Worm (Caenorhabditis elegans) whole organism, L4/young adult: ENCODE data around the gene ZK1236.5.

Experiments
- W03F9.2 ChIP-seq: fragments of 150-350 bp; optimal IDR thresholded peaks from 2 replicates; lab custom pipeline; 2014; ENCODE audit warnings: missing biosample characterization, missing genetic modification characterization
- dao-5 ChIP-seq: sonication (generic microtip); optimal IDR thresholded peaks from 2 replicates; lab custom pipeline; 2016; ENCODE audit warnings: missing genotype, missing genetic modification characterization, moderate library complexity, missing compliant biosample characterization
- him-1 ChIP-seq: sonication (generic microtip); optimal IDR thresholded peaks from 2 replicates; lab custom pipeline; 2016; ENCODE audit warnings: missing genotype, missing genetic modification reagents, missing genetic modification characterization, missing compliant biosample characterization

DNA sequence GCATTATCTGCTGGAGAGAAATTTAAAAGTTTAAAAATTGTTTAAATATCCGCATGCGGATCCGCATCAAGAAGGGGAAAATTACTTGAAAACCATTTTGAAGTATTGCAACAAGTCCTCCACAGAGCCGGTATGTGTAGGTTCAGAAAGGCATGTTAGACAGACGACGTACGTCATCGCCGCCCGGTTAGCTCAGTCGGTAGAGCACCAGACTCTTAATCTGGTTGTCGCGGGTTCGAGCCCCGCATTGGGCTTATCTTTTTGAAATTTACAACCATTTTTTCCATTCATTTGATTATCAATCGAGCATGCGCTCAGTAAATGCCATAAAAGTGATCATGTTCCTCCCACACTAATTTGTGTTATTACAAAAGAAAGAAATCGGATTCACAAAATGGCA lies 41.3 kb upstream of the ZK1236.5 start:
- TF ChIP-seq him-1 (tag; lab: Kevin White, UChicago) (no peak), W03F9.2 (no peak), dao-5 (tag; lab: Kevin White, UChicago) (no peak)
